Worm (Caenorhabditis elegans): ENCODE measurements around the gene atp-2.

Gene atp-2

ce11 chrIII:5268486-5268885, 40.3 kb downstream of the atp-2 start:
- peak; percentile 6 for TF ChIP-seq elt-2 (tag; optimal IDR thresholded peaks at IDR 0.05)
- TF ChIP-seq ama-1 (optimal IDR thresholded peaks at IDR 0.05) = no peak
- TF ChIP-seq mef-2 (tag; optimal IDR thresholded peaks at IDR 0.05) = no peak
- TF ChIP-seq lsy-2 (tag; optimal IDR thresholded peaks at IDR 0.05) = peak; percentile 8
- no peak for TF ChIP-seq efl-1 (optimal IDR thresholded peaks at IDR 0.05)
- TF ChIP-seq efl-1 (GFP tag; optimal IDR thresholded peaks at IDR 0.05 in 1 of 2) = peak in 1 of 2 experiments; percentile 69
- TF ChIP-seq lin-35 (GFP tag; optimal IDR thresholded peaks at IDR 0.05) = peak in 1 of 2 experiments; percentile 47

ce11 chrIII:5269814-5270213, 41.6 kb downstream of the atp-2 start, which contains the start of gene ZC395.4:
Gene ZC395.4 (plus strand): TSS chrIII:5270114.
- TF ChIP-seq unc-130 (tag; optimal IDR thresholded peaks at IDR 0.05) (no peak), dpl-1 (GFP tag; optimal IDR thresholded peaks at IDR 0.05) (no peak)

- TF ChIP-seq aly-2 (tag; optimal IDR thresholded peaks at IDR 0.05) (peak; percentile 51), tlp-1 (tag; optimal IDR thresholded peaks at IDR 0.05) (no peak), ztf-4 (tag; optimal IDR thresholded peaks at IDR 0.05) (no peak), nhr-71 (tag; optimal IDR thresholded peaks at IDR 0.05) (peak; percentile 57), dsc-1 (tag; optimal IDR thresholded peaks at IDR 0.05) (peak; percentile 23), vab-15 (tag; optimal IDR thresholded peaks at IDR 0.05) (no peak), ama-1 (optimal IDR thresholded peaks at IDR 0.05) (peak; percentile 87), mep-1 (tag; optimal IDR thresholded peaks at IDR 0.05) (peak; percentile 40), nhr-19 (GFP tag; conservative IDR thresholded peaks at IDR 0.05) (0 out of 2 replicates have a peak, but pooled peaks have one; percentile 12), swsn-7 (tag; optimal IDR thresholded peaks at IDR 0.05) (peak; percentile 20), nhr-11 (tag; optimal IDR thresholded peaks at IDR 0.05) (no peak), snu-23 (GFP tag; optimal IDR thresholded peaks at IDR 0.05) (peak; percentile 24), nhr-90 (tag; optimal IDR thresholded peaks at IDR 0.05; ENCODE audit: poor library complexity) (peak; percentile 5), lin-35 (GFP tag; optimal IDR thresholded peaks at IDR 0.05) (no peak), nhr-20 (tag; optimal IDR thresholded peaks at IDR 0.05) (peak; percentile 7), nhr-237 (tag; optimal IDR thresholded peaks at IDR 0.05) (no peak), dpl-1 (GFP tag; optimal IDR thresholded peaks at IDR 0.05) (peak in 1 of 3 experiments; percentile 6), hlh-4 (tag; optimal IDR thresholded peaks at IDR 0.05) (no peak), nhr-77 (tag; optimal IDR thresholded peaks at IDR 0.05) (no peak)
Observed at ce11 chrIII:5273396-5273857, 45.2 kb downstream of the atp-2 start, which contains the start of gene ztf-8. Gene ztf-8 (minus strand): TSS chrIII:5273471.

ce11 chrIII:5274250-5274649, 46.0 kb downstream of the atp-2 start:
- no peak for TF ChIP-seq rnt-1 (tag; optimal IDR thresholded peaks at IDR 0.05)
- no peak for TF ChIP-seq efl-1 (optimal IDR thresholded peaks at IDR 0.05)
- TF ChIP-seq efl-1 (GFP tag; optimal IDR thresholded peaks at IDR 0.05 in 1 of 2) = peak in 1 of 2 experiments; percentile 37
- peak; percentile 30 for TF ChIP-seq nhr-85 (tag)
- TF ChIP-seq Y116A8C.19 (tag; optimal IDR thresholded peaks at IDR 0.05; ENCODE audit: borderline replicate concordance) = no peak

ce11 chrIII:5274715-5275355, 46.6 kb downstream of the atp-2 start, which contains the start of the genes daf-41 and toc-1:
Gene daf-41 (minus strand): TSS chrIII:5274765.
Gene toc-1 (plus strand): TSS chrIII:5275251.
- TF ChIP-seq swsn-7 (tag; optimal IDR thresholded peaks at IDR 0.05) (peak; percentile 44), nhr-20 (tag; optimal IDR thresholded peaks at IDR 0.05) (peak; percentile 31), efl-1 (optimal IDR thresholded peaks at IDR 0.05) (peak; percentile 50 to 68), efl-1 (GFP tag; optimal IDR thresholded peaks at IDR 0.05 in 1 of 2) (peak; percentile 68 to 91), mab-9 (GFP tag; IDR thresholded peaks at IDR 0.05) (no peak), C04F5.9 (tag; optimal IDR thresholded peaks at IDR 0.05) (no peak), ets-5 (GFP tag; IDR thresholded peaks at IDR 0.05) (no peak), lsy-2 (tag; optimal IDR thresholded peaks at IDR 0.05) (peak; percentile 69 to 73), blmp-1 (tag; optimal IDR thresholded peaks at IDR 0.05) (peak; percentile 72), nhr-71 (tag; optimal IDR thresholded peaks at IDR 0.05) (peak; percentile 59), mdl-1 (tag; optimal IDR thresholded peaks at IDR 0.05) (peak in 1 of 2 experiments; percentile 24), ces-1 (GFP tag; optimal IDR thresholded peaks at IDR 0.05) (no peak), ceh-8 (GFP tag; optimal IDR thresholded peaks at IDR 0.05) (peak; percentile 16), nhr-85 (tag) (no peak), sox-4 (tag; optimal IDR thresholded peaks at IDR 0.05) (no peak), tlp-1 (tag; optimal IDR thresholded peaks at IDR 0.05) (no peak), zip-4 (GFP tag; optimal IDR thresholded peaks at IDR 0.05) (no peak), alr-1 (tag; optimal IDR thresholded peaks at IDR 0.05; ENCODE audit: borderline replicate concordance) (no peak), nhr-19 (GFP tag; conservative IDR thresholded peaks at IDR 0.05) (peak; percentile 18; the same call in 1 of the 2 replicates), hlh-17 (GFP tag; optimal IDR thresholded peaks at IDR 0.05; ENCODE audit: borderline replicate concordance) (no peak), tbx-2 (tag; optimal IDR thresholded peaks at IDR 0.05) (no peak), lin-39 (tag; optimal IDR thresholded peaks at IDR 0.05) (no peak), egl-27 (tag; optimal IDR thresholded peaks at IDR 0.05) (no peak), ztf-11 (tag; optimal IDR thresholded peaks at IDR 0.05) (no peak)
